Worm (Caenorhabditis elegans): ENCODE results near the gene cdk-11.2.
A peak's percentile ranks its signal among the peaks of the same experiment; 100 is the strongest.

The cdk-11.2 gene

ce11 chrX:10435492-10435939, 16.0 kb upstream of the cdk-11.2 start (continued):
- no peak for TF ChIP-seq lin-39 (tag; optimal IDR thresholded peaks at IDR 0.05)
- TF ChIP-seq nhr-77 (tag; optimal IDR thresholded peaks at IDR 0.05): peak; percentile 7
- TF ChIP-seq aha-1 (tag): peak; percentile 44
- TF ChIP-seq F37D6.2 (tag; optimal IDR thresholded peaks at IDR 0.05): peak; percentile 80
- TF ChIP-seq unc-39 (tag; optimal IDR thresholded peaks at IDR 0.05): no peak
- peak in 1 of 2 experiments; percentile 87 for TF ChIP-seq unc-62 (GFP tag; optimal IDR thresholded peaks at IDR 0.05 in 1 of 2)
- TF ChIP-seq unc-62 (tag; optimal IDR thresholded peaks at IDR 0.05): no peak
- TF ChIP-seq lsy-2 (tag; optimal IDR thresholded peaks at IDR 0.05): peak; percentile 52 to 59
- TF ChIP-seq nhr-11 (tag; optimal IDR thresholded peaks at IDR 0.05): peak; percentile 89
- peak; percentile 98 for TF ChIP-seq fkh-10 (GFP tag; optimal IDR thresholded peaks at IDR 0.05)
- TF ChIP-seq nhr-111 (GFP tag; optimal IDR thresholded peaks at IDR 0.05): no peak
- TF ChIP-seq Y75B8A.6 (GFP tag; IDR thresholded peaks at IDR 0.05): no peak
- peak in 1 of 2 experiments; percentile 66 for TF ChIP-seq mdl-1 (tag; optimal IDR thresholded peaks at IDR 0.05)
- TF ChIP-seq ctbp-1 (GFP tag; IDR thresholded peaks at IDR 0.05): peak; percentile 97

ce11 chrX:10433863-10434262, 14.3 kb upstream of the cdk-11.2 start:
- TF ChIP-seq F26F4.8 (GFP tag; conservative IDR thresholded peaks at IDR 0.05) (no peak), ama-1 (optimal IDR thresholded peaks at IDR 0.05) (no peak), lin-13 (GFP tag; optimal IDR thresholded peaks at IDR 0.05) (no peak), hlh-11 (tag; optimal IDR thresholded peaks at IDR 0.05) (no peak), zfp-2 (tag; optimal IDR thresholded peaks at IDR 0.05) (no peak), sdz-12 (GFP tag; optimal IDR thresholded peaks at IDR 0.05) (no peak)

ce11 chrX:10432786-10433185, 13.2 kb upstream of the cdk-11.2 start:
- TF ChIP-seq mes-2 (tag; optimal IDR thresholded peaks at IDR 0.05; ENCODE audit: poor library complexity, severe bottlenecking): peak; percentile 8
- TF ChIP-seq mep-1 (tag; optimal IDR thresholded peaks at IDR 0.05): no peak

ce11 chrX:10430866-10431265, 11.3 kb upstream of the cdk-11.2 start:
- TF ChIP-seq ceh-20 (GFP tag; IDR thresholded peaks at IDR 0.05) (no peak), lin-15B (tag; optimal IDR thresholded peaks at IDR 0.05) (no peak), ceh-62 (tag; optimal IDR thresholded peaks at IDR 0.05) (no peak), arid-1 (GFP tag; conservative IDR thresholded peaks at IDR 0.05) (no peak), ceh-82 (tag; optimal IDR thresholded peaks at IDR 0.05) (no peak), pha-4 (GFP tag; IDR thresholded peaks at IDR 0.05) (no peak), pha-4 (tag; optimal IDR thresholded peaks at IDR 0.05) (no peak), daf-12 (tag; optimal IDR thresholded peaks at IDR 0.05) (no peak), ctbp-1 (GFP tag; IDR thresholded peaks at IDR 0.05) (no peak), lin-29 (GFP tag; IDR thresholded peaks at IDR 0.05) (no peak), unc-62 (GFP tag; optimal IDR thresholded peaks at IDR 0.05 in 1 of 2) (peak in 1 of 2 experiments; percentile 99), unc-62 (tag; optimal IDR thresholded peaks at IDR 0.05) (no peak), mxl-3 (GFP tag; optimal IDR thresholded peaks at IDR 0.05) (peak; percentile 94), tag-97 (GFP tag; IDR thresholded peaks at IDR 0.05) (no peak), aly-2 (tag; optimal IDR thresholded peaks at IDR 0.05) (no peak), aha-1 (tag) (no peak), dmd-8 (GFP tag; IDR thresholded peaks at IDR 0.05) (no peak), lin-1 (GFP tag; IDR thresholded peaks at IDR 0.05) (no peak), zfp-2 (tag; optimal IDR thresholded peaks at IDR 0.05) (no peak), nhr-77 (tag; optimal IDR thresholded peaks at IDR 0.05) (no peak), pqm-1 (tag; optimal IDR thresholded peaks at IDR 0.05) (peak; percentile 62), daf-16 (GFP tag; optimal IDR thresholded peaks at IDR 0.05) (no peak), daf-16 (tag; optimal IDR thresholded peaks at IDR 0.05) (peak; percentile 62), F49E8.2 (tag; optimal IDR thresholded peaks at IDR 0.05; ENCODE audit: borderline replicate concordance) (no peak), zip-2 (tag; optimal IDR thresholded peaks at IDR 0.05) (no peak), lin-13 (GFP tag; optimal IDR thresholded peaks at IDR 0.05) (no peak), F44E2.7 (GFP tag; IDR thresholded peaks at IDR 0.05) (no peak), nhr-10 (tag; optimal IDR thresholded peaks at IDR 0.05) (no peak), zag-1 (tag; optimal IDR thresholded peaks at IDR 0.05) (no peak), egl-27 (tag; optimal IDR thresholded peaks at IDR 0.05) (no peak), T20F7.1 (GFP tag; optimal IDR thresholded peaks at IDR 0.05) (no peak), saeg-2 (GFP tag; IDR thresholded peaks at IDR 0.05) (no peak), R02D3.7 (tag; optimal IDR thresholded peaks at IDR 0.05) (no peak), spr-1 (tag; optimal IDR thresholded peaks at IDR 0.05) (no peak)

All from whole organism, L4 larva.